Fruit fly (Drosophila melanogaster) whole organism, embryonic: ENCODE measurements around the gene TFAM.

Experiments
- B-H1 ChIP-seq: fragments of 200-800 bp; sonication (Bioruptor generic); IDR thresholded peaks from 3 replicates; pipeline ENCODE4 v1.3.6; 2022; ENCODE audit warnings: missing biosample characterization, missing genetic modification characterization
- Bgb ChIP-seq: fragments of 200-800 bp; sonication (Bioruptor generic); IDR thresholded peaks from 2 replicates; pipeline ENCODE4 v1.3.6; 2022; ENCODE audit warnings: missing biosample characterization, missing genetic modification characterization; ENCODE audit not compliant: partially characterized antibody
- CG10366 ChIP-seq: fragments of 200-800 bp; sonication (Bioruptor generic); IDR thresholded peaks from 2 replicates; pipeline ENCODE4 v1.3.6; 2022; ENCODE audit warnings: missing biosample characterization, missing genetic modification characterization
- CG10565 ChIP-seq: fragments of 200-800 bp; sonication (Bioruptor generic); optimal IDR thresholded peaks from 3 replicates; lab custom pipeline; 2016; ENCODE audit warnings: missing biosample characterization, mild to moderate bottlenecking, missing genetic modification characterization
- CG10979 ChIP-seq: fragments of 200-800 bp; sonication (Bioruptor generic); optimal IDR thresholded peaks from 2 replicates; lab custom pipeline; 2018; ENCODE audit warnings: missing biosample characterization, mild to moderate bottlenecking, missing genetic modification characterization, moderate library complexity
- CG14860 ChIP-seq: fragments of 200-800 bp; sonication (Bioruptor generic); IDR thresholded peaks from 3 replicates; pipeline ENCODE4 v1.3.6; 2022; ENCODE audit warnings: missing biosample characterization, missing genetic modification characterization; ENCODE audit not compliant: partially characterized antibody
- CG15011 ChIP-seq: fragments of 200-800 bp; sonication (Bioruptor generic); optimal IDR thresholded peaks from 3 replicates; lab custom pipeline; 2018; ENCODE audit warnings: missing biosample characterization, mild to moderate bottlenecking, missing genetic modification characterization
- CG16815 ChIP-seq: fragments of 200-800 bp; sonication (Bioruptor generic); optimal IDR thresholded peaks from 3 replicates; lab custom pipeline; 2017; ENCODE audit warnings: missing biosample characterization, mild to moderate bottlenecking, missing genetic modification characterization
- CG16863 ChIP-seq: fragments of 200-800 bp; sonication (Bioruptor generic); optimal IDR thresholded peaks from 3 replicates; lab custom pipeline; 2016; ENCODE audit warnings: missing biosample characterization, missing genetic modification characterization
- CG17361 ChIP-seq: fragments of 200-800 bp; sonication (Bioruptor generic); IDR thresholded peaks from 3 replicates; pipeline ENCODE4 v1.3.6; 2022; ENCODE audit warnings: missing biosample characterization, missing genetic modification characterization
- CG17568 ChIP-seq: fragments of 200-800 bp; sonication (Bioruptor generic); optimal IDR thresholded peaks from 2 replicates; lab custom pipeline; 2018; ENCODE audit warnings: missing biosample characterization, mild to moderate bottlenecking, missing genetic modification characterization, moderate library complexity
- CG2202 ChIP-seq: fragments of 200-800 bp; sonication (Bioruptor generic); optimal IDR thresholded peaks from 2 replicates; lab custom pipeline; 2018; ENCODE audit warnings: missing biosample characterization, mild to moderate bottlenecking, missing genetic modification characterization
- CG2875 ChIP-seq: fragments of 200-800 bp; sonication (Bioruptor generic); optimal IDR thresholded peaks from 2 replicates; lab custom pipeline; 2017; ENCODE audit warnings: missing biosample characterization, mild to moderate bottlenecking, missing genetic modification characterization, missing genetic modification reagents
- CG31365 ChIP-seq: fragments of 200-800 bp; sonication (Bioruptor generic); optimal IDR thresholded peaks from 2 replicates; lab custom pipeline; 2018; ENCODE audit warnings: missing biosample characterization, mild to moderate bottlenecking, missing genetic modification characterization
- CG3407 ChIP-seq: fragments of 200-800 bp; sonication (Bioruptor generic); optimal IDR thresholded peaks from 2 replicates; lab custom pipeline; 2018; ENCODE audit warnings: missing biosample characterization, mild to moderate bottlenecking, missing genetic modification characterization
- CG5180 ChIP-seq: fragments of 200-800 bp; sonication (Bioruptor generic); optimal IDR thresholded peaks from 3 replicates; lab custom pipeline; 2017; ENCODE audit warnings: missing biosample characterization, missing genetic modification characterization, mild to moderate bottlenecking, moderate library complexity, missing genetic modification reagents
- CG7928 ChIP-seq: fragments of 200-800 bp; sonication (Bioruptor generic); optimal IDR thresholded peaks from 2 replicates; lab custom pipeline; 2017; ENCODE audit warnings: missing biosample characterization, mild to moderate bottlenecking, missing genetic modification characterization
- CG8944 ChIP-seq: fragments of 200-800 bp; sonication (Bioruptor generic); optimal IDR thresholded peaks from 3 replicates; lab custom pipeline; 2016; ENCODE audit warnings: missing biosample characterization, missing genetic modification characterization
- CG9727 ChIP-seq: fragments of 200-800 bp; sonication (Bioruptor generic); optimal IDR thresholded peaks from 3 replicates; lab custom pipeline; 2017; ENCODE audit warnings: missing biosample characterization, mild to moderate bottlenecking, missing genetic modification characterization
- CoRest ChIP-seq: fragments of 200-800 bp; sonication (Bioruptor generic); optimal IDR thresholded peaks from 3 replicates; lab custom pipeline; 2018; ENCODE audit warnings: missing biosample characterization, mild to moderate bottlenecking, missing genetic modification characterization, moderate library complexity
- E2f2 ChIP-seq: fragments of 200-800 bp; sonication (Bioruptor generic); IDR thresholded peaks from 2 replicates; pipeline ENCODE4 v1.3.6; 2022; ENCODE audit warnings: missing biosample characterization, missing genetic modification characterization
- Fer3 ChIP-seq: fragments of 200-800 bp; sonication (Bioruptor generic); optimal IDR thresholded peaks from 2 replicates; lab custom pipeline; 2018; ENCODE audit warnings: missing biosample characterization, mild to moderate bottlenecking, missing genetic modification characterization, moderate library complexity
- HLH4C ChIP-seq: fragments of 200-800 bp; sonication (Bioruptor generic); IDR thresholded peaks from 3 replicates; pipeline ENCODE4 v1.3.6; 2022; ENCODE audit warnings: missing biosample characterization, missing genetic modification characterization; ENCODE audit not compliant: partially characterized antibody
- MTF-1 ChIP-seq: fragments of 200-800 bp; sonication (Bioruptor generic); optimal IDR thresholded peaks from 2 replicates; lab custom pipeline; 2018; ENCODE audit warnings: missing biosample characterization, mild to moderate bottlenecking, missing genetic modification characterization, borderline replicate concordance
- NC2α ChIP-seq: fragments of 200-800 bp; sonication (Bioruptor generic); optimal IDR thresholded peaks from 2 replicates; lab custom pipeline; 2016; ENCODE audit warnings: missing biosample characterization, missing genetic modification characterization
- Opbp ChIP-seq: fragments of 200-800 bp; sonication (Bioruptor generic); IDR thresholded peaks from 3 replicates; pipeline ENCODE4 v1.3.6; 2022; ENCODE audit warnings: missing biosample characterization, missing genetic modification characterization; ENCODE audit not compliant: partially characterized antibody
- Rfx ChIP-seq: fragments of 200-800 bp; sonication (Bioruptor generic); IDR thresholded peaks from 2 replicates; pipeline ENCODE4 v1.3.6; 2022; ENCODE audit warnings: missing biosample characterization, missing genetic modification characterization
- Sox100B ChIP-seq: fragments of 200-800 bp; sonication (Bioruptor generic); optimal IDR thresholded peaks from 3 replicates; lab custom pipeline; 2018; ENCODE audit warnings: missing biosample characterization, mild to moderate bottlenecking, missing genetic modification characterization
- Trl ChIP-seq, 3 experiments: fragments of >200 bp in 2 of 3; fragments of 200-800 bp in 1 of 3; sonication (Bioruptor generic) in 1 of 3; optimal IDR thresholded peaks; 2 replicates in 1 of 3; 3 replicates in 2 of 3; lab custom pipeline; 2016 to 2017; ENCODE audit warnings: missing biosample characterization in 1 of 3, missing genetic modification characterization in 1 of 3
- ab ChIP-seq: fragments of 200-800 bp; sonication (Bioruptor generic); optimal IDR thresholded peaks from 2 replicates; lab custom pipeline; 2016; ENCODE audit warnings: missing biosample characterization, missing genetic modification characterization
- ato ChIP-seq: fragments of 200-800 bp; sonication (Bioruptor generic); IDR thresholded peaks from 2 replicates; pipeline ENCODE4 v1.3.6; 2022; ENCODE audit warnings: missing biosample characterization, missing genetic modification characterization; ENCODE audit not compliant: partially characterized antibody
- cad ChIP-seq: fragments of >200 bp; optimal IDR thresholded peaks from 2 replicates; lab custom pipeline; 2017; ENCODE audit warnings: missing biosample characterization, missing genetic modification characterization
- cas ChIP-seq: fragments of 200-800 bp; sonication (Bioruptor generic); IDR thresholded peaks from 2 replicates; pipeline ENCODE4 v1.3.6; 2022; ENCODE audit warnings: missing biosample characterization, missing genetic modification characterization
- grau ChIP-seq: fragments of 200-800 bp; optimal IDR thresholded peaks from 3 replicates; lab custom pipeline; 2019; ENCODE audit warnings: missing biosample characterization, mild to moderate bottlenecking, missing genetic modification characterization, moderate library complexity
- jumu ChIP-seq: fragments of 200-800 bp; sonication (Bioruptor generic); optimal IDR thresholded peaks from 3 replicates; lab custom pipeline; 2016; ENCODE audit warnings: missing biosample characterization, missing genetic modification characterization
- ken ChIP-seq: fragments of 200-800 bp; sonication (Bioruptor generic); IDR thresholded peaks from 3 replicates; pipeline ENCODE4 v1.3.6; 2022; ENCODE audit warnings: missing biosample characterization, missing genetic modification characterization
- lov ChIP-seq, 2 experiments: fragments of 200-800 bp in 1 of 2; fragments of >200 bp in 1 of 2; sonication (Bioruptor generic) in 1 of 2; IDR thresholded peaks in 1 of 2; optimal IDR thresholded peaks in 1 of 2; 2 replicates in 1 of 2; 3 replicates in 1 of 2; pipeline versions ENCODE4 v1.3.6 to Lab custom; 2017 to 2022; ENCODE audit warnings: missing biosample characterization in 1 of 2, missing genetic modification characterization in 1 of 2
- mld ChIP-seq: fragments of 200-800 bp; sonication (Bioruptor generic); IDR thresholded peaks from 3 replicates; pipeline ENCODE4 v1.3.6; 2022; ENCODE audit warnings: missing biosample characterization, missing genetic modification characterization; ENCODE audit not compliant: partially characterized antibody
- nau ChIP-seq: fragments of 200-800 bp; sonication (Bioruptor generic); optimal IDR thresholded peaks from 3 replicates; lab custom pipeline; 2017; ENCODE audit warnings: missing biosample characterization, mild to moderate bottlenecking, missing genetic modification characterization, missing genetic modification reagents
- nerfin-2 ChIP-seq: fragments of 200-800 bp; sonication (Bioruptor generic); IDR thresholded peaks from 2 replicates; pipeline ENCODE4 v1.3.6; 2022; ENCODE audit warnings: missing biosample characterization, missing genetic modification characterization; ENCODE audit not compliant: partially characterized antibody
- pita ChIP-seq: fragments of 200-800 bp; sonication (Bioruptor generic); optimal IDR thresholded peaks from 2 replicates; lab custom pipeline; 2017; ENCODE audit warnings: missing biosample characterization, mild to moderate bottlenecking, missing genetic modification characterization
- psq ChIP-seq: fragments of 200-800 bp; sonication (Bioruptor generic); optimal IDR thresholded peaks from 2 replicates; lab custom pipeline; 2017; ENCODE audit warnings: missing biosample characterization, missing genetic modification characterization
- pzg ChIP-seq: fragments of 200-800 bp; sonication (Bioruptor generic); optimal IDR thresholded peaks from 3 replicates; lab custom pipeline; 2018; ENCODE audit warnings: missing biosample characterization, mild to moderate bottlenecking, missing genetic modification characterization, moderate library complexity
- sd ChIP-seq: fragments of 200-800 bp; sonication (Bioruptor generic); optimal IDR thresholded peaks from 3 replicates; lab custom pipeline; 2018; ENCODE audit warnings: missing biosample characterization, mild to moderate bottlenecking, missing genetic modification characterization, moderate library complexity
- tgo ChIP-seq: fragments of 200-800 bp; sonication (Bioruptor generic); IDR thresholded peaks from 3 replicates; pipeline ENCODE4 v1.3.6; 2022; ENCODE audit warnings: missing biosample characterization, missing genetic modification characterization
- z ChIP-seq: fragments of 200-800 bp; sonication (Bioruptor generic); IDR thresholded peaks from 3 replicates; pipeline ENCODE4 v1.3.6; 2022; ENCODE audit warnings: missing biosample characterization, missing genetic modification characterization

Gene TFAM

DNA sequence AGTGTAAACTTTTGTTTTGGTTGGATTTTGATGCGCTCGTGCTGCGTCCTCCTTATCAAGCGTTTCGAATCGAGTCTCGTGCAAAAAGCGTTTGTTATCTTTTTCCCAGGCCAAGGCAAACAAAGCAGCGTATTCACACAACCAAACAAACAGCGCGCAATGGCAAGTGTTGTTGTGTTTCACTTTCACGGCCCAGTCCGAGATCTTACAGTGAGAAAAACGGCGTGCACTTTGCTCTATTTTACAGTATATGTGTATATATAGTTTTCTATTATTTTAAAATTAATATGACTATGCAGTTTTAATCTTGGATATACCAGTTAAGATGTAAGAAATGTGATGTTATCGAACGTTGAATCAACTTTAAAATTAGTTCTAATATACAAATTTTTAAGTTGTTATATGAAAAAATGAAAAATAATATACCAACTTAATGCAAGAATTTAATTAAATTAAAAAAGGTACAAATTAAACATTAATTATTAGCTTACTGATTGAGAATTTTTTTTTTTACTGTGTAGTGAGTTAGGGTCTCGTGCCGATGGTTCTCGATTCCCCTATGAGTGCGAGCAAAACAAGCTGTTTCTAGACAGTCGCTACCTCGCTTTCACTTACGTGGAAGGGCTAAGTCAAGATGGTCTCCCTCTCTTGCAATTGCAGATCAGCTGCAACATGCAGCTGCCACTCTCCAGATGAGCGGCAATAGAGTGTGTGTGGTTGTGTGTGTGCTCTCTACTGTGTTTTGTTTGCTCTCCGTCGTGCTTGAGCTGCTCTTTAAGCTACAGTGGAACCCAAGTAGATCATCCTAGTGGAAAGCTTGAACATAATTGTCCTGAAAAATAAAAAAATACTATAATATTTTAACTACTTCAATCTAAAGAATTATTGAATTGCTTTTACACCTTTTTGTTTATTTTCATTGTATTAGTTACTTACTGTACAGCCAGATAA, 17.7 kb upstream of the TFAM start (continued):
- peak; percentile 77 for TF ChIP-seq CG5180 (GFP tag; lab: Kevin White, UChicago)
- peak; percentile 50 for TF ChIP-seq CG17568
- peak; percentile 85 for TF ChIP-seq CG2875 (GFP tag; lab: Kevin White, UChicago)
- TF ChIP-seq CG10565: peak; percentile 10
- TF ChIP-seq pzg (GFP tag; lab: Kevin White, UChicago): no peak
- TF ChIP-seq Sox100B (GFP tag; lab: Kevin White, UChicago): peak; percentile 97
- TF ChIP-seq ab: no peak
- peak; percentile 98 for TF ChIP-seq CG10979 (tag; lab: Kevin White, UChicago)
- TF ChIP-seq ken (GFP tag; lab: Robert Waterston, UW): peak; percentile 76
- TF ChIP-seq Rfx (GFP tag; lab: Robert Waterston, UW): peak; percentile 49
- TF ChIP-seq CG8944 (GFP tag; lab: Kevin White, UChicago): peak; percentile 21
- peak; percentile 45 for TF ChIP-seq MTF-1 (GFP tag; lab: Kevin White, UChicago)
- no peak for TF ChIP-seq CG16863 (GFP tag; lab: Kevin White, UChicago)
- TF ChIP-seq E2f2 (GFP tag; lab: Robert Waterston, UW): peak; percentile 53; the same call in 1 of the 2 replicates
- TF ChIP-seq cad (GFP tag; lab: Kevin White, UChicago): no peak
- TF ChIP-seq CG14860 (GFP tag; lab: Robert Waterston, UW): no peak
- peak; percentile 11; the same call in 1 of the 2 replicates for TF ChIP-seq cas (GFP tag; lab: Robert Waterston, UW)
- peak; percentile 84 for TF ChIP-seq tgo (GFP tag; lab: Robert Waterston, UW)
- TF ChIP-seq B-H1 (GFP tag; lab: Robert Waterston, UW): peak; percentile 10; the same call in 2 of the 3 replicates
- peak; percentile 51 for TF ChIP-seq nau (GFP tag; lab: Kevin White, UChicago)
- TF ChIP-seq NC2α (GFP tag; lab: Kevin White, UChicago): no peak
- peak; percentile 71 for TF ChIP-seq CG10366 (GFP tag; lab: Robert Waterston, UW)
- TF ChIP-seq jumu (GFP tag; lab: Kevin White, UChicago): peak; percentile 9
- TF ChIP-seq pita (GFP tag; lab: Kevin White, UChicago): no peak
- peak; percentile 81 for TF ChIP-seq CG2202 (tag; lab: Kevin White, UChicago)
- TF ChIP-seq CG16815 (GFP tag; lab: Kevin White, UChicago): peak; percentile 89
- no peak for TF ChIP-seq mld (GFP tag; lab: Robert Waterston, UW)
- no peak for TF ChIP-seq HLH4C
- TF ChIP-seq CG31365 (tag; lab: Kevin White, UChicago): no peak
- TF ChIP-seq CoRest (tag; lab: Kevin White, UChicago): peak; percentile 95
- TF ChIP-seq CG7928 (GFP tag; lab: Kevin White, UChicago): no peak
- no peak for TF ChIP-seq lov (optimal IDR thresholded peaks at IDR 0.05; lab: Kevin White, UChicago)
- TF ChIP-seq lov (GFP tag; IDR thresholded peaks at IDR 0.05; lab: Robert Waterston, UW): 0 out of 3 replicates have a peak, but pooled peaks have one; percentile 15
- TF ChIP-seq ato (GFP tag; lab: Robert Waterston, UW): no peak
- no peak for TF ChIP-seq nerfin-2
- peak; percentile 81 for TF ChIP-seq Fer3 (tag; lab: Kevin White, UChicago)
- TF ChIP-seq Bgb (GFP tag; lab: Robert Waterston, UW): no peak
- TF ChIP-seq CG9727 (GFP tag; lab: Kevin White, UChicago): peak; percentile 97
- no peak for TF ChIP-seq z
- TF ChIP-seq grau: peak; percentile 93
- TF ChIP-seq Opbp (GFP tag; lab: Robert Waterston, UW): no peak
- peak; percentile 72 for TF ChIP-seq CG15011 (GFP tag; lab: Kevin White, UChicago)
- TF ChIP-seq psq (GFP tag; lab: Kevin White, UChicago): peak; percentile 62
- TF ChIP-seq CG17361: peak; percentile 98
- peak; percentile 59 for TF ChIP-seq sd (tag; lab: Kevin White, UChicago)
- TF ChIP-seq CG3407 (GFP tag; lab: Kevin White, UChicago): peak; percentile 88
- peak in 1 of 2 experiments; percentile 74 for TF ChIP-seq Trl (optimal IDR thresholded peaks at IDR 0.05; lab: Kevin White, UChicago)
- TF ChIP-seq Trl (GFP tag; optimal IDR thresholded peaks at IDR 0.05; lab: Kevin White, UChicago): no peak
